Worm (Caenorhabditis elegans): Measurements from ENCODE around the gene F18E3.13.

- no peak for TF ChIP-seq ceh-48 (tag; optimal IDR thresholded peaks at IDR 0.05)
- no peak for TF ChIP-seq tbx-7 (tag; optimal IDR thresholded peaks at IDR 0.05)
- no peak for TF ChIP-seq ceh-24 (tag; optimal IDR thresholded peaks at IDR 0.05)
- no peak for TF ChIP-seq che-1 (tag; optimal IDR thresholded peaks at IDR 0.05)
Measured at ce11 chrV:7431016-7431415, 15.1 kb downstream of the F18E3.13 start, which contains the start of gene srw-71.

Measured in whole organism, late embryonic.